Fruit fly (Drosophila melanogaster) whole organism, wandering third instar larva: Measurements from ENCODE around the gene HemK1.

Experiments
- CG32264 ChIP-seq: fragments of 200-800 bp; sonication (Bioruptor generic); optimal IDR thresholded peaks from 2 replicates; lab custom pipeline; 2016; ENCODE audit warnings: missing biosample characterization, missing genetic modification characterization
- Dfd ChIP-seq: fragments of >200 bp; optimal IDR thresholded peaks from 2 replicates; lab custom pipeline; 2017; ENCODE audit warnings: missing biosample characterization, missing genetic modification characterization
- Hr78 ChIP-seq: fragments of >200 bp; optimal IDR thresholded peaks from 2 replicates; lab custom pipeline; 2017; ENCODE audit warnings: missing biosample characterization, missing genetic modification characterization
- Hr83 ChIP-seq: fragments of 200-300 bp; sonication (Bioruptor generic); optimal IDR thresholded peaks from 2 replicates; lab custom pipeline; 2016; ENCODE audit warnings: missing biosample characterization, mild to moderate bottlenecking, missing genetic modification characterization, moderate library complexity; ENCODE audit not compliant: poor library complexity, severe bottlenecking
- Myc ChIP-seq: fragments of >200 bp; optimal IDR thresholded peaks from 2 replicates; lab custom pipeline; 2017
- dmrt93B ChIP-seq: fragments of 200-800 bp; sonication (Bioruptor generic); optimal IDR thresholded peaks from 2 replicates; lab custom pipeline; 2018; ENCODE audit warnings: missing biosample characterization, mild to moderate bottlenecking, missing genetic modification characterization
- dsf ChIP-seq: sonication (Bioruptor generic); optimal IDR thresholded peaks from 2 replicates; lab custom pipeline; 2016; ENCODE audit warnings: missing biosample characterization, missing genetic modification characterization, borderline replicate concordance
- ey ChIP-seq: fragments of 200-800 bp; sonication (Bioruptor generic); optimal IDR thresholded peaks from 2 replicates; lab custom pipeline; 2016; ENCODE audit warnings: missing biosample characterization, missing genetic modification characterization
- fru ChIP-seq: fragments of 200-800 bp; sonication (Bioruptor generic); optimal IDR thresholded peaks from 3 replicates; lab custom pipeline; 2016; ENCODE audit warnings: missing biosample characterization, mild to moderate bottlenecking, missing genetic modification characterization
- h ChIP-seq: fragments of 200-800 bp; sonication (Bioruptor generic); optimal IDR thresholded peaks from 3 replicates; lab custom pipeline; 2016; ENCODE audit warnings: missing biosample characterization, mild to moderate bottlenecking, missing genetic modification characterization
- lola ChIP-seq: fragments of >200 bp; optimal IDR thresholded peaks from 2 replicates; lab custom pipeline; 2017; ENCODE audit warnings: missing biosample characterization, missing genetic modification characterization
- tai ChIP-seq: sonication (Bioruptor generic); optimal IDR thresholded peaks from 2 replicates; lab custom pipeline; 2016; ENCODE audit warnings: missing biosample characterization, missing genetic modification characterization
- usp ChIP-seq: fragments of >200 bp; optimal IDR thresholded peaks from 2 replicates; lab custom pipeline; 2017; ENCODE audit warnings: missing biosample characterization, missing genetic modification characterization
- woc ChIP-seq: sonication (Bioruptor generic); optimal IDR thresholded peaks from 2 replicates; lab custom pipeline; 2016; ENCODE audit warnings: missing biosample characterization, mild to moderate bottlenecking, missing genetic modification characterization

- TF ChIP-seq tai (GFP tag; lab: Kevin White, UChicago) (no peak), dmrt93B (GFP tag; lab: Kevin White, UChicago) (no peak), ey (GFP tag; lab: Kevin White, UChicago) (no peak), usp (GFP tag; lab: Kevin White, UChicago) (no peak), Hr83 (GFP tag; lab: Kevin White, UChicago) (no peak), h (no peak), dsf (GFP tag; lab: Kevin White, UChicago) (no peak), woc (GFP tag; lab: Kevin White, UChicago) (no peak), Myc (no peak), Dfd (GFP tag; lab: Kevin White, UChicago) (no peak), CG32264 (GFP tag; lab: Kevin White, UChicago) (no peak), fru (GFP tag; lab: Kevin White, UChicago) (no peak), Hr78 (no peak), lola (GFP tag; lab: Kevin White, UChicago) (no peak)
Observed at dm6 chr2L:6463392-6463791, 4.1 kb downstream of the HemK1 start.
